Worm (Caenorhabditis elegans) whole organism, midembryonic: ENCODE results near the gene T07C4.3.

Source experiments
- T22C8.4 ChIP-seq: fragments of 200-800 bp; sonication (Bioruptor generic); IDR thresholded peaks from 2 replicates; pipeline ENCODE4 v1.3.6; 2022; ENCODE audit warnings: missing genetic modification characterization, missing compliant biosample characterization
- cog-1 ChIP-seq: sonication (generic microtip); optimal IDR thresholded peaks from 2 replicates; lab custom pipeline; 2016; ENCODE audit warnings: missing genetic modification characterization, missing compliant biosample characterization
- flt-1 ChIP-seq: fragments of 200-800 bp; sonication (Bioruptor generic); IDR thresholded peaks from 2 replicates; pipeline ENCODE4 v1.3.6; 2022; ENCODE audit warnings: missing genetic modification characterization, missing compliant biosample characterization
- klf-2 ChIP-seq: fragments of 200-800 bp; sonication (Bioruptor generic); conservative IDR thresholded peaks from 2 replicates; pipeline ENCODE4 v1.3.6; 2022; ENCODE audit warnings: missing genetic modification reagents, missing genetic modification characterization, missing compliant biosample characterization
- med-1 ChIP-seq: sonication (generic microtip); optimal IDR thresholded peaks from 2 replicates; lab custom pipeline; 2017; ENCODE audit warnings: missing genetic modification characterization, mild to moderate bottlenecking, missing compliant biosample characterization, antibody characterized with exemption, missing genetic modification reagents; ENCODE audit not compliant: insufficient read depth
- ref-1 ChIP-seq: fragments of 200-800 bp; sonication (Bioruptor generic); conservative IDR thresholded peaks from 2 replicates; pipeline ENCODE4 v1.3.6; 2022; ENCODE audit warnings: missing genetic modification reagents, missing genetic modification characterization, missing compliant biosample characterization
- tab-1 ChIP-seq: fragments of 200-800 bp; sonication (Bioruptor generic); IDR thresholded peaks from 2 replicates; pipeline ENCODE4 v1.3.6; 2022; ENCODE audit warnings: missing genetic modification characterization, missing compliant biosample characterization
- ztf-23 ChIP-seq: fragments of 200-800 bp; sonication (Bioruptor generic); IDR thresholded peaks from 2 replicates; pipeline ENCODE4 v1.3.6; 2022; ENCODE audit warnings: missing genetic modification reagents, missing genetic modification characterization, missing compliant biosample characterization
- ztf-29 ChIP-seq: fragments of 200-800 bp; sonication (Bioruptor generic); IDR thresholded peaks from 2 replicates; pipeline ENCODE4 v1.3.6; 2022; ENCODE audit warnings: missing genetic modification reagents, missing genetic modification characterization, missing compliant biosample characterization

The T07C4.3 gene

ce11 chrIII:10326327-10326726, 25.6 kb upstream of the T07C4.3 start:
- no peak for TF ChIP-seq tab-1 (GFP tag; lab: Robert Waterston, UW)
- no peak for TF ChIP-seq med-1 (GFP tag; lab: Kevin White, UChicago)
- no peak for TF ChIP-seq ztf-29 (GFP tag; lab: Robert Waterston, UW)
- TF ChIP-seq ref-1 (GFP tag; lab: Robert Waterston, UW): no peak
- no peak for TF ChIP-seq T22C8.4

ce11 chrIII:10328565-10329541, 23.1 kb upstream of the T07C4.3 start:
- TF ChIP-seq klf-2 (GFP tag; lab: Robert Waterston, UW) (no peak), ref-1 (GFP tag; lab: Robert Waterston, UW) (no peak), ztf-23 (no peak), tab-1 (GFP tag; lab: Robert Waterston, UW) (no peak), med-1 (GFP tag; lab: Kevin White, UChicago) (no peak), cog-1 (tag; lab: Kevin White, UChicago) (no peak), flt-1 (GFP tag; lab: Robert Waterston, UW) (no peak), T22C8.4 (no peak), ztf-29 (GFP tag; lab: Robert Waterston, UW) (no peak)

ce11 chrIII:10329811-10330210, 22.1 kb upstream of the T07C4.3 start:
- TF ChIP-seq cog-1 (tag; lab: Kevin White, UChicago) (no peak), ztf-23 (no peak), ztf-29 (GFP tag; lab: Robert Waterston, UW) (no peak), klf-2 (GFP tag; lab: Robert Waterston, UW) (no peak), med-1 (GFP tag; lab: Kevin White, UChicago) (no peak), flt-1 (GFP tag; lab: Robert Waterston, UW) (no peak), tab-1 (GFP tag; lab: Robert Waterston, UW) (no peak), T22C8.4 (no peak), ref-1 (GFP tag; lab: Robert Waterston, UW) (no peak)

- TF ChIP-seq klf-2 (GFP tag; lab: Robert Waterston, UW): no peak
- TF ChIP-seq flt-1 (GFP tag; lab: Robert Waterston, UW): no peak
- TF ChIP-seq tab-1 (GFP tag; lab: Robert Waterston, UW): no peak
- TF ChIP-seq ztf-23: no peak
- TF ChIP-seq med-1 (GFP tag; lab: Kevin White, UChicago): no peak
- TF ChIP-seq ref-1 (GFP tag; lab: Robert Waterston, UW): no peak
- no peak for TF ChIP-seq cog-1 (tag; lab: Kevin White, UChicago)
- TF ChIP-seq T22C8.4: no peak
- TF ChIP-seq ztf-29 (GFP tag; lab: Robert Waterston, UW): no peak
Observed at ce11 chrIII:10330372-10331062, 21.4 kb upstream of the T07C4.3 start, which contains the start of gene nex-2. Gene nex-2, minus strand, starts transcription at chrIII:10330422.

- TF ChIP-seq tab-1 (GFP tag; lab: Robert Waterston, UW): no peak
Observed at ce11 chrIII:10331232-10331631, 20.7 kb upstream of the T07C4.3 start.

ce11 chrIII:10332560-10332959, 19.4 kb upstream of the T07C4.3 start, which contains the start of gene T07C4.12:
Gene T07C4.12, minus strand, starts transcription at chrIII:10332660.
- TF ChIP-seq ztf-29 (GFP tag; lab: Robert Waterston, UW): no peak
- TF ChIP-seq tab-1 (GFP tag; lab: Robert Waterston, UW): no peak
- no peak for TF ChIP-seq cog-1 (tag; lab: Kevin White, UChicago)
- no peak for TF ChIP-seq ztf-23
- TF ChIP-seq med-1 (GFP tag; lab: Kevin White, UChicago): no peak
- no peak for TF ChIP-seq flt-1 (GFP tag; lab: Robert Waterston, UW)
- no peak for TF ChIP-seq T22C8.4
- TF ChIP-seq ref-1 (GFP tag; lab: Robert Waterston, UW): no peak
- no peak for TF ChIP-seq klf-2 (GFP tag; lab: Robert Waterston, UW)

- TF ChIP-seq ztf-23 (peak; percentile 52; the same call in 1 of the 2 replicates), cog-1 (tag; lab: Kevin White, UChicago) (peak; percentile 51), tab-1 (GFP tag; lab: Robert Waterston, UW) (no peak), T22C8.4 (0 out of 2 replicates have a peak, but pooled peaks have one; percentile 19)
Observed at ce11 chrIII:10333961-10334542, 17.9 kb upstream of the T07C4.3 start, which contains the start of the genes jmjd-4 and mev-1. Gene jmjd-4, minus strand, starts transcription at chrIII:10334018. Gene mev-1, plus strand, starts transcription at chrIII:10334277.

- no peak for TF ChIP-seq med-1 (GFP tag; lab: Kevin White, UChicago)
- TF ChIP-seq klf-2 (GFP tag; lab: Robert Waterston, UW): no peak
- no peak for TF ChIP-seq ztf-29 (GFP tag; lab: Robert Waterston, UW)
- TF ChIP-seq T22C8.4: no peak
- TF ChIP-seq flt-1 (GFP tag; lab: Robert Waterston, UW): no peak
- TF ChIP-seq ztf-23: no peak
- no peak for TF ChIP-seq tab-1 (GFP tag; lab: Robert Waterston, UW)
- no peak for TF ChIP-seq cog-1 (tag; lab: Kevin White, UChicago)
- no peak for TF ChIP-seq ref-1 (GFP tag; lab: Robert Waterston, UW)
Observed at ce11 chrIII:10335086-10335485, 16.9 kb upstream of the T07C4.3 start, which contains the start of gene ced-9. Gene ced-9, plus strand, starts transcription at chrIII:10335172.
